Fruit fly (Drosophila melanogaster) whole organism, embryonic: Measurements from ENCODE around the gene Tcs6.
A peak's percentile ranks its signal among the peaks of the same experiment; 100 is the strongest.

Experiments used
- Adf1 ChIP-seq: fragments of 200-800 bp; sonication (Bioruptor generic); IDR thresholded peaks from 2 replicates; pipeline ENCODE4 v1.3.6; 2022; ENCODE audit warnings: missing biosample characterization, missing genetic modification characterization
- Atf-2 ChIP-seq: fragments of 200-800 bp; sonication (Bioruptor generic); optimal IDR thresholded peaks from 2 replicates; lab custom pipeline; 2016; ENCODE audit warnings: missing biosample characterization, missing genetic modification characterization
- CG11696 ChIP-seq: fragments of 200-800 bp; sonication (Bioruptor generic); IDR thresholded peaks from 2 replicates; pipeline ENCODE4 v1.3.6; 2022; ENCODE audit warnings: missing biosample characterization, missing genetic modification characterization
- CG1233 ChIP-seq: fragments of 200-800 bp; sonication (Bioruptor generic); optimal IDR thresholded peaks from 4 replicates; lab custom pipeline; 2018; ENCODE audit warnings: missing biosample characterization, mild to moderate bottlenecking, missing genetic modification characterization
- CG12769 ChIP-seq: fragments of 200-800 bp; sonication (Bioruptor generic); optimal IDR thresholded peaks from 2 replicates; lab custom pipeline; 2019; ENCODE audit warnings: missing biosample characterization, mild to moderate bottlenecking, missing genetic modification characterization, moderate library complexity
- CG16813 ChIP-seq: fragments of 200-800 bp; sonication (Bioruptor generic); IDR thresholded peaks from 3 replicates; pipeline ENCODE4 v1.3.6; 2022; ENCODE audit warnings: missing biosample characterization, missing genetic modification characterization; ENCODE audit not compliant: partially characterized antibody
- CG17328 ChIP-seq: fragments of 200-800 bp; sonication (Bioruptor generic); IDR thresholded peaks from 2 replicates; pipeline ENCODE4 v1.3.6; 2022; ENCODE audit warnings: missing biosample characterization, missing genetic modification characterization
- CG17359 ChIP-seq: fragments of 200-800 bp; sonication (Bioruptor generic); optimal IDR thresholded peaks from 3 replicates; lab custom pipeline; 2018; ENCODE audit warnings: missing biosample characterization, mild to moderate bottlenecking, missing genetic modification characterization, moderate library complexity
- CG17802 ChIP-seq: fragments of 200-800 bp; sonication (Bioruptor generic); optimal IDR thresholded peaks from 2 replicates; lab custom pipeline; 2018; ENCODE audit warnings: missing biosample characterization, mild to moderate bottlenecking, missing genetic modification characterization, moderate library complexity
- CG18262 ChIP-seq: fragments of 200-800 bp; optimal IDR thresholded peaks from 3 replicates; lab custom pipeline; 2019; ENCODE audit warnings: missing biosample characterization, mild to moderate bottlenecking, missing genetic modification characterization, moderate library complexity
- CG18619 ChIP-seq: fragments of 200-800 bp; sonication (Bioruptor generic); optimal IDR thresholded peaks from 3 replicates; lab custom pipeline; 2017; ENCODE audit warnings: missing biosample characterization, mild to moderate bottlenecking, missing genetic modification characterization
- CG31441 ChIP-seq: fragments of 200-800 bp; sonication (Bioruptor generic); IDR thresholded peaks from 2 replicates; pipeline ENCODE4 v1.3.6; 2022; ENCODE audit warnings: missing biosample characterization, missing genetic modification characterization
- CG32772 ChIP-seq: fragments of 200-800 bp; sonication (Bioruptor generic); IDR thresholded peaks from 2 replicates; pipeline ENCODE4 v1.3.6; 2022; ENCODE audit warnings: missing biosample characterization, missing genetic modification characterization
- CG4282 ChIP-seq: fragments of 200-800 bp; sonication (Bioruptor generic); optimal IDR thresholded peaks from 2 replicates; lab custom pipeline; 2016; ENCODE audit warnings: missing biosample characterization, missing genetic modification characterization
- CG4328 ChIP-seq: fragments of 200-800 bp; sonication (Bioruptor generic); optimal IDR thresholded peaks from 3 replicates; lab custom pipeline; 2017; ENCODE audit warnings: missing biosample characterization, missing genetic modification reagents, missing genetic modification characterization
- CG4424 ChIP-seq: fragments of 200-800 bp; sonication (Bioruptor generic); optimal IDR thresholded peaks from 3 replicates; lab custom pipeline; 2016; ENCODE audit warnings: missing biosample characterization, missing genetic modification characterization
- CG4820 ChIP-seq: fragments of 200-800 bp; sonication (Bioruptor generic); optimal IDR thresholded peaks from 3 replicates; lab custom pipeline; 2016; ENCODE audit warnings: missing biosample characterization, missing genetic modification characterization
- CG5245 ChIP-seq: fragments of 200-800 bp; sonication (Bioruptor generic); optimal IDR thresholded peaks from 3 replicates; lab custom pipeline; 2016; ENCODE audit warnings: missing biosample characterization, missing genetic modification characterization
- CG7745 ChIP-seq: fragments of 200-800 bp; sonication (Bioruptor generic); optimal IDR thresholded peaks from 2 replicates; lab custom pipeline; 2018; ENCODE audit warnings: missing biosample characterization, mild to moderate bottlenecking, missing genetic modification characterization, moderate library complexity
- CG7839 ChIP-seq: fragments of 200-800 bp; sonication (Bioruptor generic); optimal IDR thresholded peaks from 3 replicates; lab custom pipeline; 2018; ENCODE audit warnings: missing biosample characterization, mild to moderate bottlenecking, missing genetic modification characterization, moderate library complexity
- CG8944 ChIP-seq: fragments of 200-800 bp; sonication (Bioruptor generic); optimal IDR thresholded peaks from 3 replicates; lab custom pipeline; 2016; ENCODE audit warnings: missing biosample characterization, missing genetic modification characterization
- CrebB ChIP-seq: fragments of 200-800 bp; sonication (Bioruptor generic); optimal IDR thresholded peaks from 3 replicates; lab custom pipeline; 2018; ENCODE audit warnings: missing biosample characterization, mild to moderate bottlenecking, missing genetic modification characterization
- Doc2 ChIP-seq: fragments of 200-800 bp; sonication (Bioruptor generic); IDR thresholded peaks from 2 replicates; pipeline ENCODE4 v1.3.6; 2022; ENCODE audit warnings: missing biosample characterization, missing genetic modification characterization
- Dref ChIP-seq: fragments of 200-800 bp; sonication (Bioruptor generic); IDR thresholded peaks from 2 replicates; pipeline ENCODE4 v1.3.6; 2022; ENCODE audit warnings: missing biosample characterization, missing genetic modification characterization
- Ets97D ChIP-seq: fragments of 200-800 bp; sonication (Bioruptor generic); optimal IDR thresholded peaks from 3 replicates; lab custom pipeline; 2016; ENCODE audit warnings: missing biosample characterization, missing genetic modification characterization
- Gug ChIP-seq: fragments of 200-800 bp; sonication (Bioruptor generic); IDR thresholded peaks from 4 replicates; pipeline ENCODE4 v1.3.6; 2022; ENCODE audit warnings: missing biosample characterization, missing genetic modification characterization
- HHEX ChIP-seq: fragments of 200-800 bp; sonication (Bioruptor generic); optimal IDR thresholded peaks from 3 replicates; lab custom pipeline; 2017; ENCODE audit warnings: missing biosample characterization, mild to moderate bottlenecking, missing genetic modification characterization, missing genetic modification reagents
- HLH54F ChIP-seq: fragments of 200-800 bp; sonication (Bioruptor generic); optimal IDR thresholded peaks from 3 replicates; lab custom pipeline; 2016; ENCODE audit warnings: missing biosample characterization, missing genetic modification characterization
- Hr78 ChIP-seq, 2 experiments: fragments of 200-800 bp in 1 of 2; fragments of >200 bp in 1 of 2; sonication (Bioruptor generic) in 1 of 2; optimal IDR thresholded peaks; 2 replicates each; lab custom pipeline; 2017 to 2019; ENCODE audit warnings: missing biosample characterization in 2 of 2, missing genetic modification characterization in 2 of 2, mild to moderate bottlenecking in 1 of 2, moderate library complexity in 1 of 2
- Lim3 ChIP-seq: fragments of 200-800 bp; sonication (Bioruptor generic); IDR thresholded peaks from 2 replicates; pipeline ENCODE4 v1.3.6; 2022; ENCODE audit warnings: missing biosample characterization, missing genetic modification characterization
- Max ChIP-seq: fragments of 200-800 bp; sonication (Bioruptor generic); optimal IDR thresholded peaks from 2 replicates; lab custom pipeline; 2016; ENCODE audit warnings: missing biosample characterization, mild to moderate bottlenecking, missing genetic modification characterization
- Pdp1 ChIP-seq, 2 experiments: fragments of 200-800 bp; sonication (Bioruptor generic); optimal IDR thresholded peaks; 3 replicates each; lab custom pipeline; 2016; ENCODE audit warnings: missing biosample characterization in 2 of 2, missing genetic modification characterization in 2 of 2, mild to moderate bottlenecking in 1 of 2, moderate library complexity in 1 of 2
- Rfx ChIP-seq: fragments of 200-800 bp; sonication (Bioruptor generic); IDR thresholded peaks from 2 replicates; pipeline ENCODE4 v1.3.6; 2022; ENCODE audit warnings: missing biosample characterization, missing genetic modification characterization
- Sox100B ChIP-seq: fragments of 200-800 bp; sonication (Bioruptor generic); optimal IDR thresholded peaks from 3 replicates; lab custom pipeline; 2018; ENCODE audit warnings: missing biosample characterization, mild to moderate bottlenecking, missing genetic modification characterization
- Tbp ChIP-seq: fragments of >200 bp; optimal IDR thresholded peaks from 2 replicates; lab custom pipeline; 2018; ENCODE audit warnings: missing biosample characterization, missing genetic modification characterization
- cwo ChIP-seq: fragments of 200-800 bp; sonication (Bioruptor generic); optimal IDR thresholded peaks from 3 replicates; lab custom pipeline; 2017; ENCODE audit warnings: missing biosample characterization, missing genetic modification characterization, mild to moderate bottlenecking, moderate library complexity, missing genetic modification reagents
- dm ChIP-seq: fragments of 200-800 bp; sonication (Bioruptor generic); optimal IDR thresholded peaks from 3 replicates; lab custom pipeline; 2016; ENCODE audit warnings: missing biosample characterization, missing genetic modification characterization
- dysf ChIP-seq: fragments of 200-800 bp; sonication (Bioruptor generic); IDR thresholded peaks from 3 replicates; pipeline ENCODE4 v1.3.6; 2022; ENCODE audit warnings: missing biosample characterization, missing genetic modification characterization
- grau ChIP-seq: fragments of 200-800 bp; optimal IDR thresholded peaks from 3 replicates; lab custom pipeline; 2019; ENCODE audit warnings: missing biosample characterization, mild to moderate bottlenecking, missing genetic modification characterization, moderate library complexity
- gro ChIP-seq: fragments of 200-800 bp; sonication (Bioruptor generic); optimal IDR thresholded peaks from 2 replicates; lab custom pipeline; 2016; ENCODE audit warnings: missing biosample characterization, missing genetic modification characterization
- ham ChIP-seq: fragments of 200-800 bp; sonication (Bioruptor generic); IDR thresholded peaks from 2 replicates; pipeline ENCODE4 v1.3.6; 2022; ENCODE audit warnings: missing biosample characterization, missing genetic modification characterization
- hb ChIP-seq: fragments of 200-800 bp; sonication (Bioruptor generic); IDR thresholded peaks from 3 replicates; pipeline ENCODE4 v1.3.6; 2022; ENCODE audit warnings: missing biosample characterization, missing genetic modification characterization; ENCODE audit not compliant: partially characterized antibody
- nerfin-2 ChIP-seq: fragments of 200-800 bp; sonication (Bioruptor generic); IDR thresholded peaks from 2 replicates; pipeline ENCODE4 v1.3.6; 2022; ENCODE audit warnings: missing biosample characterization, missing genetic modification characterization; ENCODE audit not compliant: partially characterized antibody
- onecut ChIP-seq: fragments of 200-800 bp; sonication (Bioruptor generic); IDR thresholded peaks from 2 replicates; pipeline ENCODE4 v1.3.6; 2022; ENCODE audit warnings: missing biosample characterization, missing genetic modification characterization
- pb ChIP-seq: fragments of 200-800 bp; sonication (Bioruptor generic); optimal IDR thresholded peaks from 3 replicates; lab custom pipeline; 2016; ENCODE audit warnings: missing biosample characterization, missing genetic modification characterization
- ranshi ChIP-seq: fragments of 200-800 bp; sonication (Bioruptor generic); IDR thresholded peaks from 2 replicates; pipeline ENCODE4 v1.3.6; 2022; ENCODE audit warnings: missing biosample characterization, missing genetic modification characterization
- ro ChIP-seq: fragments of 200-800 bp; sonication (Bioruptor generic); IDR thresholded peaks from 2 replicates; pipeline ENCODE4 v1.3.6; 2022; ENCODE audit warnings: missing biosample characterization, missing genetic modification characterization
- tgo ChIP-seq: fragments of 200-800 bp; sonication (Bioruptor generic); IDR thresholded peaks from 3 replicates; pipeline ENCODE4 v1.3.6; 2022; ENCODE audit warnings: missing biosample characterization, missing genetic modification characterization
- tll ChIP-seq, 2 experiments: fragments of 200-800 bp in 1 of 2; fragments of >200 bp in 1 of 2; sonication (Bioruptor generic) in 1 of 2; optimal IDR thresholded peaks; 2 replicates each; lab custom pipeline; 2017 to 2019; ENCODE audit warnings: missing biosample characterization in 2 of 2, missing genetic modification characterization in 2 of 2, mild to moderate bottlenecking in 1 of 2, moderate library complexity in 1 of 2

Gene Tcs6

DNA sequence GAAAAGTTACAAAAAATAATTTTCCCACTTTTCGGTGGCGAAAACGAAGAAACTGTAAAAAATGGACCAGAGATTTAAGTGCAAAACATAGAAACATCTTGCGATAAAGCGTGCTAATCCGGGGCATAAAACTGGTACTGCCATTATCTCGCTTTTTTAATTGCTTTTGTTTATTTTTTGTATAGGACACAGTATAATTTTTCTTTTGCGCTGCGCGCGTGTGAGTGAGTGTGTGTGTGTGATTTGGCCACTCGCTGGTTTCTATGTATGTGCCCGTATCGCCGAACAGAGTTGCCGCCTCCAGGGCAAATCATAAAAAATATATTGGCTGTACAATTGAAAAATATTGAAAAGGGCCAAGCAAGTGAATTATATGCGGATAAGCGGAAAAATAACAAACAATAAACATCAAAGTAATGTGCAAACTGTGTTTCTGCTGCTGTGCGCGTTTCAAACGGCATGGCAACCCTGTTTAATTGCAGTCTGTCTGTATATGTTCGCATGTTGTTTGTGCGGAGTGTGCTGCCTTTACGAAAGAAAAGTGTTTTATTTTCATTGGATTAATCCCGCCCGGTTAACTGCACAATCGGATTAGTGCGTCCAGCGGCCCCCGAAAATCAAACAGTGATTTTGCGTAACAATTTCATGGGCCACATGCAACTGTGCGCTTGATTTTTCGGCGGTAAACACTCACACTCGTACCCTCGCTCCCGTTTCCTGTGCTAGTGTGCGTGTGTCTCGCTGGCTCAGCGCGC, 15.7 kb downstream of the Tcs6 start (continued):
- TF ChIP-seq CG17802 (peak; percentile 89), CG8944 (GFP tag; lab: Kevin White, UChicago) (peak; percentile 97), dm (GFP tag; lab: Kevin White, UChicago) (peak; percentile 97), CG17328 (peak; percentile 98), onecut (GFP tag; lab: Robert Waterston, UW) (peak; percentile 85), CG4328 (peak; percentile 89), CG18262 (peak; percentile 94), ro (peak; percentile 89), Hr78 (GFP tag; optimal IDR thresholded peaks at IDR 0.05; lab: Kevin White, UChicago) (peak in 1 of 2 experiments; percentile 82), Tbp (no peak), Dref (GFP tag; lab: Robert Waterston, UW) (0 out of 2 replicates have a peak, but pooled peaks have one; percentile 35), CG5245 (GFP tag; lab: Kevin White, UChicago) (peak; percentile 96), Gug (GFP tag; lab: Robert Waterston, UW) (peak; percentile 98), CG1233 (GFP tag; lab: Kevin White, UChicago) (peak; percentile 94), pb (GFP tag; lab: Kevin White, UChicago) (peak; percentile 96), CG7745 (tag; lab: Kevin White, UChicago) (peak; percentile 34), CG7839 (peak; percentile 96), CG16813 (GFP tag; lab: Robert Waterston, UW) (peak; percentile 35; the same call in 1 of the 3 replicates), cwo (peak; percentile 94), nerfin-2 (GFP tag; lab: Robert Waterston, UW) (no peak), Rfx (GFP tag; lab: Robert Waterston, UW) (peak; percentile 98), tll (GFP tag; optimal IDR thresholded peaks at IDR 0.05; lab: Kevin White, UChicago) (peak in 1 of 2 experiments; percentile 51), ranshi (GFP tag; lab: Robert Waterston, UW) (peak; percentile 96), Adf1 (GFP tag; lab: Robert Waterston, UW) (peak; percentile 81), gro (GFP tag; lab: Kevin White, UChicago) (peak; percentile 99), CrebB (peak; percentile 90), ham (GFP tag; lab: Robert Waterston, UW) (peak; percentile 89), CG31441 (GFP tag; lab: Robert Waterston, UW) (peak; percentile 92), CG4820 (GFP tag; lab: Kevin White, UChicago) (peak; percentile 95), hb (GFP tag; lab: Robert Waterston, UW) (no peak), CG17359 (tag; lab: Kevin White, UChicago) (peak; percentile 96), Doc2 (GFP tag; lab: Robert Waterston, UW) (peak; percentile 84), Pdp1 (GFP tag; optimal IDR thresholded peaks at IDR 0.05; lab: Kevin White, UChicago) (peak; percentile 96 to 97), CG4424 (GFP tag; lab: Kevin White, UChicago) (peak; percentile 97), Lim3 (GFP tag; lab: Robert Waterston, UW) (peak; percentile 87), HLH54F (GFP tag; lab: Kevin White, UChicago) (peak; percentile 97), dysf (GFP tag; lab: Robert Waterston, UW) (peak; percentile 99), CG32772 (peak; percentile 97), Ets97D (peak; percentile 91), CG18619 (GFP tag; lab: Kevin White, UChicago) (peak; percentile 95), tgo (peak; percentile 97), grau (peak; percentile 93), CG4282 (GFP tag; lab: Kevin White, UChicago) (peak; percentile 94), CG12769 (tag; lab: Kevin White, UChicago) (peak; percentile 97), Max (GFP tag; lab: Kevin White, UChicago) (peak; percentile 96), Atf-2 (GFP tag; lab: Kevin White, UChicago) (peak; percentile 98), Sox100B (GFP tag; lab: Kevin White, UChicago) (peak; percentile 90), HHEX (GFP tag; lab: Kevin White, UChicago) (peak; percentile 96), CG11696 (GFP tag; lab: Robert Waterston, UW) (peak; percentile 90)
